Fruit fly (Drosophila melanogaster): ENCODE measurements around the gene Amnionless.

Amnionless gene

dm6 chr2L:305646-306045 is 16.7 kb upstream of the Amnionless start, which contains the start of gene Plc21C:
Gene Plc21C (plus strand): TSS chr2L:305935.
- no peak for TF ChIP-seq Hand (GFP tag; optimal IDR thresholded peaks at IDR 0.05)
- TF ChIP-seq ewg (GFP tag; optimal IDR thresholded peaks at IDR 0.05) = peak; percentile 17
- no peak for TF ChIP-seq Dip2 (GFP tag; IDR thresholded peaks at IDR 0.05)
- TF ChIP-seq dpn (GFP tag; optimal IDR thresholded peaks at IDR 0.05) = peak; percentile 51 to 57
- peak; percentile 76 for TF ChIP-seq stwl (tag; optimal IDR thresholded peaks at IDR 0.05)
- TF ChIP-seq Hr3 (GFP tag; optimal IDR thresholded peaks at IDR 0.05) = peak; percentile 71
- no peak for TF ChIP-seq NfI (GFP tag; optimal IDR thresholded peaks at IDR 0.05)
- peak; percentile 59 for TF ChIP-seq PHDP (tag; optimal IDR thresholded peaks at IDR 0.05)
- no peak for TF ChIP-seq z (GFP tag; IDR thresholded peaks at IDR 0.05)
- peak; percentile 60 for TF ChIP-seq CG13894 (tag; optimal IDR thresholded peaks at IDR 0.05)
- no peak for TF ChIP-seq pb (GFP tag; optimal IDR thresholded peaks at IDR 0.05)
- peak; percentile 4 for TF ChIP-seq crc (GFP tag; optimal IDR thresholded peaks at IDR 0.05)
- TF ChIP-seq slp2 (GFP tag; optimal IDR thresholded peaks at IDR 0.05) = peak; percentile 2
- peak; percentile 23 for TF ChIP-seq CG1792 (GFP tag; optimal IDR thresholded peaks at IDR 0.05)
- no peak for TF ChIP-seq usp (GFP tag; optimal IDR thresholded peaks at IDR 0.05)
- TF ChIP-seq gsb-n (tag; optimal IDR thresholded peaks at IDR 0.05) = peak; percentile 36
- TF ChIP-seq CG31388 (GFP tag; optimal IDR thresholded peaks at IDR 0.05) = no peak
- peak; percentile 33 for TF ChIP-seq CG18476 (GFP tag; optimal IDR thresholded peaks at IDR 0.05)
- TF ChIP-seq Side (GFP tag; optimal IDR thresholded peaks at IDR 0.05) = peak; percentile 24
- TF ChIP-seq CG2678 (tag; optimal IDR thresholded peaks at IDR 0.05) = peak; percentile 56
- no peak for TF ChIP-seq CG31365 (tag; optimal IDR thresholded peaks at IDR 0.05)
- peak; percentile 84 for TF ChIP-seq Ets97D (GFP tag; optimal IDR thresholded peaks at IDR 0.05)
- no peak for TF ChIP-seq CG2875 (GFP tag; optimal IDR thresholded peaks at IDR 0.05)
- TF ChIP-seq Myb (GFP tag; optimal IDR thresholded peaks at IDR 0.05) = peak; percentile 71
- TF ChIP-seq Hmx (GFP tag; optimal IDR thresholded peaks at IDR 0.05) = no peak
- TF ChIP-seq CG12104 (GFP tag; optimal IDR thresholded peaks at IDR 0.05) = no peak
- TF ChIP-seq CG4328 (GFP tag; optimal IDR thresholded peaks at IDR 0.05) = peak; percentile 58
- no peak for TF ChIP-seq org-1 (GFP tag; optimal IDR thresholded peaks at IDR 0.05)
- TF ChIP-seq twi (tag; optimal IDR thresholded peaks at IDR 0.05) = peak; percentile 32
- no peak for TF ChIP-seq NC2α (GFP tag; optimal IDR thresholded peaks at IDR 0.05)
- peak; percentile 61; the same call in 2 of the 3 replicates for TF ChIP-seq CG17361 (GFP tag; IDR thresholded peaks at IDR 0.05)
- no peak for TF ChIP-seq CG7786 (GFP tag; optimal IDR thresholded peaks at IDR 0.05)
- TF ChIP-seq Taf1 (GFP tag; IDR thresholded peaks at IDR 0.05) = no peak
- no peak for TF ChIP-seq CG10274 (GFP tag; optimal IDR thresholded peaks at IDR 0.05)
- TF ChIP-seq sens (GFP tag) = peak; percentile 94
- TF ChIP-seq h (optimal IDR thresholded peaks at IDR 0.05) = no peak
- TF ChIP-seq nerfin-2 (GFP tag; IDR thresholded peaks at IDR 0.05; ENCODE audit: partially characterized antibody) = no peak
- TF ChIP-seq CG17912 (GFP tag; optimal IDR thresholded peaks at IDR 0.05) = no peak
- TF ChIP-seq CG13123 (GFP tag; optimal IDR thresholded peaks at IDR 0.05) = peak; percentile 14
- TF ChIP-seq CG13424 (tag; optimal IDR thresholded peaks at IDR 0.05) = peak; percentile 63
- TF ChIP-seq vfl (GFP tag; optimal IDR thresholded peaks at IDR 0.05) = peak; percentile 42
- no peak for TF ChIP-seq CG4282 (GFP tag; optimal IDR thresholded peaks at IDR 0.05)
- TF ChIP-seq Xbp1 (GFP tag; optimal IDR thresholded peaks at IDR 0.05) = peak; percentile 65
- peak; percentile 48 for TF ChIP-seq grn (GFP tag; optimal IDR thresholded peaks at IDR 0.05)
- no peak for TF ChIP-seq CG3838 (GFP tag; optimal IDR thresholded peaks at IDR 0.05)
- peak; percentile 69 for TF ChIP-seq CG17829 (tag; optimal IDR thresholded peaks at IDR 0.05)
- peak; percentile 58 for TF ChIP-seq grau (tag; optimal IDR thresholded peaks at IDR 0.05)
- TF ChIP-seq sna (GFP tag; IDR thresholded peaks at IDR 0.05; ENCODE audit: partially characterized antibody) = no peak
- no peak for TF ChIP-seq Optix (GFP tag; IDR thresholded peaks at IDR 0.05)
- TF ChIP-seq Dbx (GFP tag; IDR thresholded peaks at IDR 0.05) = peak; percentile 59; the same call in 2 of the 3 replicates
- no peak for TF ChIP-seq trh (GFP tag; optimal IDR thresholded peaks at IDR 0.05)
- TF ChIP-seq vvl (GFP tag; IDR thresholded peaks at IDR 0.05) = peak; percentile 65
- TF ChIP-seq CG10366 (GFP tag; IDR thresholded peaks at IDR 0.05) = no peak; the same call in 1 of the 2 replicates
